Worm (Caenorhabditis elegans): ENCODE measurements around the gene Y37D8A.16.

ce11 chrIII:12891580-12891979 is 26.9 kb downstream of the Y37D8A.16 start, which contains the start of the genes Y37D8A.29 and unc-71:
- no peak for TF ChIP-seq Y53F4B.3 (GFP tag; IDR thresholded peaks at IDR 0.05)
- no peak for TF ChIP-seq snpc-4 (GFP tag; optimal IDR thresholded peaks at IDR 0.05)
- TF ChIP-seq snpc-4 (tag; optimal IDR thresholded peaks at IDR 0.05), result no peak
